Worm (Caenorhabditis elegans) whole organism, late embryonic: Measurements from ENCODE around the gene srg-11.

ENCODE experiments used
- ama-1 ChIP-seq: fragments of 150-350 bp; optimal IDR thresholded peaks from 2 replicates; lab custom pipeline; 2014
- ceh-9 ChIP-seq: sonication (generic microtip); optimal IDR thresholded peaks from 2 replicates; lab custom pipeline; 2016; ENCODE audit warnings: mild to moderate bottlenecking, missing genetic modification characterization, inconsistent platforms, missing compliant biosample characterization
- ets-4 ChIP-seq: sonication (generic microtip); optimal IDR thresholded peaks from 2 replicates; lab custom pipeline; 2016; ENCODE audit warnings: missing genetic modification characterization, missing compliant biosample characterization
- nfya-1 ChIP-seq: sonication (generic microtip); optimal IDR thresholded peaks from 2 replicates; lab custom pipeline; 2017; ENCODE audit warnings: missing genetic modification characterization, mild to moderate bottlenecking, missing compliant biosample characterization, antibody characterized with exemption, moderate library complexity
- pag-3 ChIP-seq: sonication (generic microtip); optimal IDR thresholded peaks from 2 replicates; lab custom pipeline; 2016; ENCODE audit warnings: missing compliant biosample characterization, missing genetic modification characterization, borderline replicate concordance
- unc-86 ChIP-seq: sonication (generic microtip); optimal IDR thresholded peaks from 2 replicates; lab custom pipeline; 2016; ENCODE audit warnings: missing genetic modification characterization, missing compliant biosample characterization

DNA sequence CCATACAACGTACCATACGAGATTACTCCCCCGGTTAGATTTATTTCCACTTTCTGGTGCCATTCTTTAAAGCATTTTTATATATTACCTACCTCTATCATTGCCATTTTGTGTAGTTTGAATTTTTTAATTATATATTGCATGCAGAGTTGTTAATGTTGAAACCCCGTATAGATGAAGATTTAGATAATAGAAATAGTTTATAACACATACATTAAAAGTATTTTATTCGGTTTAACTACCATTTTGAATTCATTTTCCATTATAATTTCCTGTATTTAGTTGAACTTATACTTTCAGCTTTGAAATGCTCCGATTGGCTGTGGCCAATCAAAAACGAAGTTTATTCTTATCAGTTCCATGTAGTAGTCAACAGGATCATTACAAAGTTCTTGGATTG lies 18.0 kb downstream of the srg-11 start, which contains the start of gene dnj-18:
- no peak for TF ChIP-seq ets-4
- TF ChIP-seq ama-1 (lab: Kevin White, UChicago), result no peak
- no peak for TF ChIP-seq nfya-1 (tag; lab: Kevin White, UChicago)
- no peak for TF ChIP-seq unc-86 (tag; lab: Kevin White, UChicago)
- no peak for TF ChIP-seq ceh-9
- no peak for TF ChIP-seq pag-3 (tag; lab: Kevin White, UChicago)
